Fruit fly (Drosophila melanogaster): ENCODE data around the gene PIG-T.

DNA sequence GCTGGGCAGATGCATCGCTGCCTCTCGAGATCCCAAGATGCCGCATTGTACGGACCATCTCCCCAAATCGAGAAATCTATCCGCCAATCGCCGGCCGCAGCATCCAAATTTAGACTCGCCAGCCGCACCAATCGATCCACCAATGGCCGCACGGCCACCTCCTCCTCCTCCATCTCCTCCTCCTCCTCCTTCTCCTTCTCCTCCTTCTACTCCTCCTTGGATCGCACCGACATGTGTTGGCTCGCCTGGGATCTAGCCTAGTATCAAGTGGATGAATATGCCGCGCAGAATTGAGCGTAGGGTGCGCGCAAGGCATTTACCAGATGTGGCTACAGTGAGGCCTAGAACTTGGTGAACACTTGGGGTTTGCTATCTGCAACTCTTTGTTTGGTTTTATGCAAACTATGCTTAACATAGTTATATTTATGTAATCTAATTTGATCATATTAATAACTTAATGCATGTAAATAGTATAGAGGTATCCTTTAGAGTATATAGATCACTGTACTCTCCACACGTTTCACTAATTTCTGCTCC lies 48.0 kb upstream of the PIG-T start, which contains the start of gene org-1:
- TF ChIP-seq Sin3A (optimal IDR thresholded peaks at IDR 0.05): no peak
- no peak for TF ChIP-seq insv (optimal IDR thresholded peaks at IDR 0.05)
- TF ChIP-seq h (optimal IDR thresholded peaks at IDR 0.05): no peak
- no peak for TF ChIP-seq Myc (optimal IDR thresholded peaks at IDR 0.05)
- TF ChIP-seq psq (optimal IDR thresholded peaks at IDR 0.05): no peak

Data from Kc167 (cell line).